Worm (Caenorhabditis elegans): Measurements from ENCODE around the gene K08F8.15.

The K08F8.15 gene

ce11 chrII:8732339-8733100, 34.1 kb upstream of the K08F8.15 start, which contains the start of gene rol-6:
Gene rol-6 (plus strand): TSS chrII:8733050.
- TF ChIP-seq unc-42 (tag; optimal IDR thresholded peaks at IDR 0.05) (no peak), ceh-30 (tag; optimal IDR thresholded peaks at IDR 0.05) (no peak), ceh-6 (GFP tag; optimal IDR thresholded peaks at IDR 0.05) (no peak), hlh-13 (GFP tag; optimal IDR thresholded peaks at IDR 0.05) (no peak), dve-1 (tag; optimal IDR thresholded peaks at IDR 0.05) (no peak), ztf-16 (tag; optimal IDR thresholded peaks at IDR 0.05) (no peak), fkh-10 (GFP tag; optimal IDR thresholded peaks at IDR 0.05) (no peak)

ce11 chrII:8733627-8734026, 33.0 kb upstream of the K08F8.15 start:
- TF ChIP-seq hlh-6 (tag; optimal IDR thresholded peaks at IDR 0.05) (no peak), unc-42 (tag; optimal IDR thresholded peaks at IDR 0.05) (no peak), fkh-10 (GFP tag; optimal IDR thresholded peaks at IDR 0.05) (no peak), C08G9.2 (tag; optimal IDR thresholded peaks at IDR 0.05) (no peak), dmd-4 (tag; optimal IDR thresholded peaks at IDR 0.05; ENCODE audit: borderline replicate concordance) (no peak), K02D7.2 (tag; optimal IDR thresholded peaks at IDR 0.05) (no peak), eyg-1 (tag; optimal IDR thresholded peaks at IDR 0.05) (no peak), odd-2 (tag; optimal IDR thresholded peaks at IDR 0.05) (no peak), sox-2 (GFP tag; IDR thresholded peaks at IDR 0.05) (no peak), ceh-30 (tag; optimal IDR thresholded peaks at IDR 0.05) (no peak), mec-3 (tag; optimal IDR thresholded peaks at IDR 0.05; ENCODE audit: borderline replicate concordance) (no peak), nhr-232 (tag; optimal IDR thresholded peaks at IDR 0.05) (no peak), dve-1 (tag; optimal IDR thresholded peaks at IDR 0.05) (no peak), ztf-16 (tag; optimal IDR thresholded peaks at IDR 0.05) (no peak), pqm-1 (tag; optimal IDR thresholded peaks at IDR 0.05) (no peak), ceh-31 (tag; optimal IDR thresholded peaks at IDR 0.05) (no peak), ahr-1 (tag; optimal IDR thresholded peaks at IDR 0.05) (no peak)

ce11 chrII:8737456-8737855, 29.2 kb upstream of the K08F8.15 start, which contains the start of gene idpb-4:
Gene idpb-4 (minus strand): TSS chrII:8737556.
- TF ChIP-seq ceh-45 (GFP tag; IDR thresholded peaks at IDR 0.05), result no peak
- TF ChIP-seq unc-86 (tag; optimal IDR thresholded peaks at IDR 0.05), result no peak
- TF ChIP-seq madf-2 (tag; optimal IDR thresholded peaks at IDR 0.05), result no peak
- no peak for TF ChIP-seq nfya-1 (tag; optimal IDR thresholded peaks at IDR 0.05)
- TF ChIP-seq che-1 (tag; optimal IDR thresholded peaks at IDR 0.05), result no peak
- TF ChIP-seq sdc-2 (tag; optimal IDR thresholded peaks at IDR 0.05), result no peak
- no peak for TF ChIP-seq sox-2 (GFP tag; IDR thresholded peaks at IDR 0.05)
- no peak for TF ChIP-seq hlh-13 (GFP tag; optimal IDR thresholded peaks at IDR 0.05)
- TF ChIP-seq ceh-24 (tag; optimal IDR thresholded peaks at IDR 0.05), result no peak
- TF ChIP-seq syd-9 (tag; optimal IDR thresholded peaks at IDR 0.05), result no peak
- TF ChIP-seq ceh-22 (tag; optimal IDR thresholded peaks at IDR 0.05), result no peak
- TF ChIP-seq sox-4 (tag; optimal IDR thresholded peaks at IDR 0.05), result no peak

- peak; percentile 23 for TF ChIP-seq elt-2 (tag; optimal IDR thresholded peaks at IDR 0.05)
- TF ChIP-seq ceh-18 (tag; optimal IDR thresholded peaks at IDR 0.05), result no peak
Measured at ce11 chrII:8738244-8738643, 28.4 kb upstream of the K08F8.15 start.

- TF ChIP-seq zip-5 (tag; optimal IDR thresholded peaks at IDR 0.05), result no peak
- no peak for TF ChIP-seq tbx-2 (tag; optimal IDR thresholded peaks at IDR 0.05)
- TF ChIP-seq ceh-2 (tag; optimal IDR thresholded peaks at IDR 0.05), result no peak
- TF ChIP-seq ttx-3 (tag; optimal IDR thresholded peaks at IDR 0.05), result no peak
- no peak for TF ChIP-seq npax-4 (tag; optimal IDR thresholded peaks at IDR 0.05)
- no peak for TF ChIP-seq che-1 (tag; optimal IDR thresholded peaks at IDR 0.05)
- TF ChIP-seq elt-2 (tag; optimal IDR thresholded peaks at IDR 0.05), result no peak
Measured at ce11 chrII:8738955-8739354, 27.7 kb upstream of the K08F8.15 start.
